Fruit fly (Drosophila melanogaster): ENCODE data around the gene CG5397.

DNA sequence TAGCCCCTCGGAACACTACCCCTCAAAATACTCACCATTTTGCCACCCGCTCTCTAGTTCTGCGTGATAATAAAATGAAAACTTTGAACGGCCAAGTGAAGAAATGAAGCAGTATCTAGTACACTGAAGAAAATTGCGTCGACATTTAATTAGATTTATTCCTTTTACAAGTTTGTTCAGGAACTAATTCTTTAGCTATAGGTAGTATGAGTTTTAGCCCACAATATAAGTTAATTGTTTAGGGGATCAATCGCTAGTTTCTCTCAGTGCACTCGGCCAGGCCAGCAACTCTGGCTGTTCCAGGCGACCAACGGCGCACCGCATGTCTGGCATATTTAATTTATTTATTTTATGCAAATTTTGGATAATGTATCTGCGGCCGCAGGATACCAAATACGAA is 9.1 kb upstream of the CG5397 start:
- TF ChIP-seq psq (optimal IDR thresholded peaks at IDR 0.05) (no peak), Dll (optimal IDR thresholded peaks at IDR 0.05) (no peak), usp (GFP tag; optimal IDR thresholded peaks at IDR 0.05) (no peak), EcR (GFP tag; optimal IDR thresholded peaks at IDR 0.05) (no peak), pan (optimal IDR thresholded peaks at IDR 0.05) (no peak)
